Worm (Caenorhabditis elegans) whole organism, L3 larva: ENCODE measurements around the gene srj-25.

Experiments
- ama-1 ChIP-seq: fragments of 150-350 bp; optimal IDR thresholded peaks from 2 replicates; lab custom pipeline; 2018
- ceh-16 ChIP-seq: sonication (generic microtip); optimal IDR thresholded peaks from 2 replicates; lab custom pipeline; 2017; ENCODE audit warnings: missing biosample characterization, missing genetic modification characterization
- elt-2 ChIP-seq: sonication (generic microtip); optimal IDR thresholded peaks from 2 replicates; lab custom pipeline; 2016; ENCODE audit warnings: missing genetic modification reagents, mild to moderate bottlenecking, missing genetic modification characterization, missing compliant biosample characterization
- nfya-1 ChIP-seq: sonication (generic microtip); optimal IDR thresholded peaks from 2 replicates; lab custom pipeline; 2017; ENCODE audit warnings: missing genetic modification characterization, mild to moderate bottlenecking, missing compliant biosample characterization, antibody characterized with exemption, moderate library complexity; ENCODE audit not compliant: insufficient read depth
- nhr-12 ChIP-seq: fragments of 150-350 bp; optimal IDR thresholded peaks from 2 replicates; lab custom pipeline; 2014; ENCODE audit warnings: missing biosample characterization, missing genetic modification characterization
- nhr-28 ChIP-seq: fragments of 150-350 bp; optimal IDR thresholded peaks from 2 replicates; lab custom pipeline; 2014; ENCODE audit warnings: missing biosample characterization, missing genetic modification characterization
- pqm-1 ChIP-seq: fragments of 150-350 bp; optimal IDR thresholded peaks from 2 replicates; lab custom pipeline; 2017; ENCODE audit warnings: missing biosample characterization, missing genetic modification characterization, inconsistent platforms
- skn-1 ChIP-seq: fragments of 150-350 bp; optimal IDR thresholded peaks from 2 replicates; lab custom pipeline; 2014; ENCODE audit warnings: missing biosample characterization, missing genetic modification characterization
- snpc-4 ChIP-seq: fragments of 150-350 bp; optimal IDR thresholded peaks from 2 replicates; lab custom pipeline; 2014; ENCODE audit warnings: missing biosample characterization, missing genetic modification characterization
- ztf-11 ChIP-seq: fragments of 150-350 bp; optimal IDR thresholded peaks from 2 replicates; lab custom pipeline; 2014; ENCODE audit warnings: missing biosample characterization, missing genetic modification characterization

DNA sequence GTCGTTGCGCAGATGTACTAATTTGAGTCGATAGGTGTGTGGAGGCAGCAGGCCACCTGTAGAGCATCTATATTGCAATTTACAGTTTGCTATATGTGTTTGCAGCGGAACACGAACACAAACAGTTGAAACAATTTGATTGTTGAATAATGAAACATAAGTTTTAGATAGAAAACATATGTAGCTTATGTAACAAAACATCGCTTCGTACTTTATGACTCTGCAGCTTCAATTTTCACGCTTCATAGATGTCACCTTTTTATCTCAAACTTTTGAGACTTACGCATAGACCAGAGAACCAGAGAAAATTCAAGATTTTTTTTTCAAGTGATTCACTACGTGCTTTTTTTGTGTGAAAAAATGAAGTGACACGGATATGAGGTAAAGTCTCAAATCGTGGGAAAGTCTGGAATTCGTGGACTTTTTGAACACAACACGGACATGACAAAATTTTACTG lies 12.1 kb downstream of the srj-25 start, which contains the start of gene fbxb-72:
- TF ChIP-seq pqm-1 (tag; lab: Kevin White, UChicago) (peak; percentile 94), nhr-12 (tag; lab: Kevin White, UChicago) (no peak), nhr-28 (tag; lab: Kevin White, UChicago) (peak; percentile 36), skn-1 (peak; percentile 94), snpc-4 (no peak), ama-1 (lab: Kevin White, UChicago) (peak; percentile 99), ztf-11 (no peak), ceh-16 (tag; lab: Kevin White, UChicago) (no peak), elt-2 (tag; lab: Kevin White, UChicago) (peak; percentile 76), nfya-1 (tag; lab: Kevin White, UChicago) (peak; percentile 68)
